Fruit fly (Drosophila melanogaster) whole organism, embryonic: ENCODE data around the gene Art8.

Experiments used
- ATbp ChIP-seq: fragments of 200-800 bp; sonication (Bioruptor generic); optimal IDR thresholded peaks from 2 replicates; lab custom pipeline; 2017; ENCODE audit warnings: missing biosample characterization, mild to moderate bottlenecking, missing genetic modification characterization, missing genetic modification reagents
- C15 ChIP-seq: fragments of 200-800 bp; sonication (Bioruptor generic); IDR thresholded peaks from 3 replicates; pipeline ENCODE4 v1.3.6; 2022; ENCODE audit warnings: missing biosample characterization, missing genetic modification characterization
- CG12769 ChIP-seq: fragments of 200-800 bp; sonication (Bioruptor generic); optimal IDR thresholded peaks from 2 replicates; lab custom pipeline; 2019; ENCODE audit warnings: missing biosample characterization, mild to moderate bottlenecking, missing genetic modification characterization, moderate library complexity
- CG13624 ChIP-seq: fragments of 200-800 bp; sonication (Bioruptor generic); optimal IDR thresholded peaks from 2 replicates; lab custom pipeline; 2016; ENCODE audit warnings: missing biosample characterization, missing genetic modification characterization
- CG15696 ChIP-seq: fragments of 200-800 bp; sonication (Bioruptor generic); optimal IDR thresholded peaks from 2 replicates; lab custom pipeline; 2019; ENCODE audit warnings: missing biosample characterization, mild to moderate bottlenecking, missing genetic modification characterization, moderate library complexity
- CG1602 ChIP-seq: fragments of 200-800 bp; sonication (Bioruptor generic); optimal IDR thresholded peaks from 3 replicates; lab custom pipeline; 2016; ENCODE audit warnings: missing biosample characterization, missing genetic modification characterization
- CG1792 ChIP-seq: fragments of 200-800 bp; sonication (Bioruptor generic); optimal IDR thresholded peaks from 2 replicates; lab custom pipeline; 2016; ENCODE audit warnings: missing biosample characterization, missing genetic modification characterization
- CG31224 ChIP-seq: fragments of 200-800 bp; sonication (Bioruptor generic); IDR thresholded peaks from 2 replicates; pipeline ENCODE4 v1.3.6; 2022; ENCODE audit warnings: missing biosample characterization, missing genetic modification characterization
- CG3163 ChIP-seq: fragments of 200-800 bp; sonication (Bioruptor generic); optimal IDR thresholded peaks from 3 replicates; lab custom pipeline; 2016; ENCODE audit warnings: missing biosample characterization, missing genetic modification characterization
- CG33557 ChIP-seq: fragments of 200-800 bp; sonication (Bioruptor generic); optimal IDR thresholded peaks from 2 replicates; lab custom pipeline; 2019; ENCODE audit warnings: missing biosample characterization, mild to moderate bottlenecking, missing genetic modification characterization, moderate library complexity
- CG6683 ChIP-seq: fragments of 200-800 bp; sonication (Bioruptor generic); optimal IDR thresholded peaks from 2 replicates; lab custom pipeline; 2017; ENCODE audit warnings: missing biosample characterization, mild to moderate bottlenecking, missing genetic modification characterization, missing genetic modification reagents
- CG6765 ChIP-seq: fragments of 200-800 bp; sonication (Bioruptor generic); optimal IDR thresholded peaks from 3 replicates; lab custom pipeline; 2017; ENCODE audit warnings: missing biosample characterization, mild to moderate bottlenecking, missing genetic modification characterization
- CG8290 ChIP-seq, 3 experiments: fragments of 200-800 bp; sonication (Bioruptor generic); optimal IDR thresholded peaks; 2 replicates each; lab custom pipeline; 2016 to 2019; ENCODE audit warnings: missing biosample characterization in 3 of 3, missing genetic modification characterization in 3 of 3, mild to moderate bottlenecking in 2 of 3, moderate library complexity in 1 of 3
- CG8359 ChIP-seq: fragments of 200-800 bp; sonication (Bioruptor generic); optimal IDR thresholded peaks from 2 replicates; lab custom pipeline; 2017; ENCODE audit warnings: missing biosample characterization, mild to moderate bottlenecking, missing genetic modification characterization, borderline replicate concordance
- CG9797 ChIP-seq: fragments of 200-800 bp; sonication (Bioruptor generic); optimal IDR thresholded peaks from 3 replicates; lab custom pipeline; 2018; ENCODE audit warnings: missing biosample characterization, mild to moderate bottlenecking, missing genetic modification characterization
- CoRest ChIP-seq: fragments of 200-800 bp; sonication (Bioruptor generic); optimal IDR thresholded peaks from 3 replicates; lab custom pipeline; 2018; ENCODE audit warnings: missing biosample characterization, mild to moderate bottlenecking, missing genetic modification characterization, moderate library complexity
- D19B ChIP-seq: fragments of 200-800 bp; sonication (Bioruptor generic); optimal IDR thresholded peaks from 2 replicates; lab custom pipeline; 2017; ENCODE audit warnings: missing biosample characterization, mild to moderate bottlenecking, missing genetic modification characterization
- Dip3 ChIP-seq: fragments of 200-800 bp; sonication (Bioruptor generic); optimal IDR thresholded peaks from 3 replicates; lab custom pipeline; 2016; ENCODE audit warnings: missing biosample characterization, missing genetic modification characterization
- Dll ChIP-seq: fragments of 200-800 bp; sonication (Bioruptor generic); IDR thresholded peaks from 4 replicates; pipeline ENCODE4 v1.3.6; 2022; ENCODE audit warnings: missing biosample characterization, missing genetic modification characterization; ENCODE audit not compliant: partially characterized antibody
- Drgx ChIP-seq: fragments of 200-800 bp; sonication (Bioruptor generic); IDR thresholded peaks from 2 replicates; pipeline ENCODE4 v1.3.6; 2022; ENCODE audit warnings: missing biosample characterization, missing genetic modification characterization
- Elba2 ChIP-seq: fragments of 200-800 bp; sonication (Bioruptor generic); optimal IDR thresholded peaks from 3 replicates; lab custom pipeline; 2016; ENCODE audit warnings: missing biosample characterization, missing genetic modification characterization
- GATAe ChIP-seq: fragments of 200-800 bp; sonication (Bioruptor generic); conservative IDR thresholded peaks from 2 replicates; pipeline ENCODE4 v1.3.6; 2022; ENCODE audit warnings: missing biosample characterization, missing genetic modification characterization
- Hr78 ChIP-seq, 2 experiments: fragments of 200-800 bp in 1 of 2; fragments of >200 bp in 1 of 2; sonication (Bioruptor generic) in 1 of 2; optimal IDR thresholded peaks; 2 replicates each; lab custom pipeline; 2017 to 2019; ENCODE audit warnings: missing biosample characterization in 2 of 2, missing genetic modification characterization in 2 of 2, mild to moderate bottlenecking in 1 of 2, moderate library complexity in 1 of 2
- Jarid2 ChIP-seq: fragments of 200-800 bp; sonication (Bioruptor generic); optimal IDR thresholded peaks from 3 replicates; lab custom pipeline; 2017; ENCODE audit warnings: mild to moderate bottlenecking, missing biosample characterization, missing genetic modification reagents, missing genetic modification characterization
- Kr ChIP-seq: fragments of 200-800 bp; sonication (Bioruptor generic); optimal IDR thresholded peaks from 2 replicates; lab custom pipeline; 2017; ENCODE audit warnings: missing biosample characterization, mild to moderate bottlenecking, missing genetic modification characterization
- Mad ChIP-seq: fragments of 200-800 bp; sonication (Bioruptor generic); optimal IDR thresholded peaks from 2 replicates; lab custom pipeline; 2016; ENCODE audit warnings: missing biosample characterization, missing genetic modification characterization
- NC2α ChIP-seq: fragments of 200-800 bp; sonication (Bioruptor generic); optimal IDR thresholded peaks from 2 replicates; lab custom pipeline; 2016; ENCODE audit warnings: missing biosample characterization, missing genetic modification characterization
- Nf-YC ChIP-seq: fragments of 200-800 bp; optimal IDR thresholded peaks from 3 replicates; lab custom pipeline; 2019; ENCODE audit warnings: missing biosample characterization, mild to moderate bottlenecking, missing genetic modification characterization, moderate library complexity
- NfI ChIP-seq: fragments of 200-800 bp; sonication (Bioruptor generic); optimal IDR thresholded peaks from 3 replicates; lab custom pipeline; 2018; ENCODE audit warnings: missing biosample characterization, mild to moderate bottlenecking, missing genetic modification characterization, moderate library complexity
- Stat92E ChIP-seq, 3 experiments: fragments of >200 bp in 2 of 3; fragments of 200-800 bp in 1 of 3; sonication (Bioruptor generic) in 1 of 3; optimal IDR thresholded peaks; 2 replicates each; lab custom pipeline; 2017 to 2019; ENCODE audit warnings: missing biosample characterization in 3 of 3, missing genetic modification characterization in 3 of 3, mild to moderate bottlenecking in 1 of 3, moderate library complexity in 1 of 3
- Usf ChIP-seq: fragments of 200-800 bp; sonication (Bioruptor generic); optimal IDR thresholded peaks from 2 replicates; lab custom pipeline; 2017; ENCODE audit warnings: missing genotype, missing biosample characterization, missing genetic modification characterization
- Xrp1 ChIP-seq: fragments of 200-800 bp; sonication (Bioruptor generic); IDR thresholded peaks from 2 replicates; pipeline ENCODE4 v1.3.6; 2022; ENCODE audit warnings: missing biosample characterization, missing genetic modification characterization
- ab ChIP-seq: fragments of 200-800 bp; sonication (Bioruptor generic); optimal IDR thresholded peaks from 2 replicates; lab custom pipeline; 2016; ENCODE audit warnings: missing biosample characterization, missing genetic modification characterization
- az2 ChIP-seq: fragments of 200-800 bp; sonication (Bioruptor generic); optimal IDR thresholded peaks from 3 replicates; lab custom pipeline; 2016; ENCODE audit warnings: missing biosample characterization, missing genetic modification characterization
- caup ChIP-seq: fragments of 200-800 bp; sonication (Bioruptor generic); optimal IDR thresholded peaks from 3 replicates; lab custom pipeline; 2017; ENCODE audit warnings: missing biosample characterization, mild to moderate bottlenecking, missing genetic modification characterization, moderate library complexity; ENCODE audit not compliant: severe bottlenecking
- croc ChIP-seq: fragments of 200-800 bp; sonication (Bioruptor generic); conservative IDR thresholded peaks from 3 replicates; pipeline ENCODE4 v1.3.6; 2022; ENCODE audit warnings: missing biosample characterization, missing genetic modification characterization
- ems ChIP-seq: fragments of 200-800 bp; sonication (Bioruptor generic); optimal IDR thresholded peaks from 3 replicates; lab custom pipeline; 2016; ENCODE audit warnings: missing biosample characterization, missing genetic modification characterization
- gt ChIP-seq: fragments of 200-800 bp; sonication (Bioruptor generic); IDR thresholded peaks from 2 replicates; pipeline ENCODE4 v1.3.6; 2022; ENCODE audit warnings: missing biosample characterization, missing genetic modification characterization
- jigr1 ChIP-seq: fragments of 200-800 bp; sonication (Bioruptor generic); IDR thresholded peaks from 3 replicates; pipeline ENCODE4 v1.3.6; 2022; ENCODE audit warnings: missing biosample characterization, missing genetic modification characterization
- knrl ChIP-seq: fragments of 200-800 bp; sonication (Bioruptor generic); IDR thresholded peaks from 3 replicates; pipeline ENCODE4 v1.3.6; 2022; ENCODE audit warnings: missing biosample characterization, missing genetic modification characterization; ENCODE audit not compliant: partially characterized antibody
- salm ChIP-seq: fragments of 200-800 bp; sonication (Bioruptor generic); optimal IDR thresholded peaks from 2 replicates; lab custom pipeline; 2018; ENCODE audit warnings: missing biosample characterization, mild to moderate bottlenecking, missing genetic modification characterization
- sens-2 ChIP-seq: fragments of 200-800 bp; sonication (Bioruptor generic); IDR thresholded peaks from 2 replicates; pipeline ENCODE4 v1.3.6; 2022; ENCODE audit warnings: missing biosample characterization, missing genetic modification characterization
- slbo ChIP-seq: fragments of 200-800 bp; sonication (Bioruptor generic); IDR thresholded peaks from 2 replicates; pipeline ENCODE4 v1.3.6; 2022; ENCODE audit warnings: missing biosample characterization, missing genetic modification characterization
- sug ChIP-seq: fragments of 200-800 bp; optimal IDR thresholded peaks from 2 replicates; lab custom pipeline; 2019; ENCODE audit warnings: missing biosample characterization, mild to moderate bottlenecking, missing genetic modification characterization, moderate library complexity
- ttk ChIP-seq: fragments of 200-800 bp; sonication (Bioruptor generic); IDR thresholded peaks from 2 replicates; pipeline ENCODE4 v2.1.2; 2022; ENCODE audit warnings: missing biosample characterization, missing genetic modification characterization
- tup ChIP-seq: fragments of 200-800 bp; sonication (Bioruptor generic); optimal IDR thresholded peaks from 2 replicates; lab custom pipeline; 2016; ENCODE audit warnings: missing biosample characterization, mild to moderate bottlenecking, missing genetic modification characterization, moderate library complexity
- unpg ChIP-seq: fragments of 200-800 bp; sonication (Bioruptor generic); optimal IDR thresholded peaks from 3 replicates; lab custom pipeline; 2018; ENCODE audit warnings: missing biosample characterization, mild to moderate bottlenecking, missing genetic modification characterization, moderate library complexity
- z ChIP-seq: fragments of 200-800 bp; sonication (Bioruptor generic); IDR thresholded peaks from 3 replicates; pipeline ENCODE4 v1.3.6; 2022; ENCODE audit warnings: missing biosample characterization, missing genetic modification characterization
- zen ChIP-seq: fragments of 200-800 bp; sonication (Bioruptor generic); optimal IDR thresholded peaks from 3 replicates; lab custom pipeline; 2018; ENCODE audit warnings: missing biosample characterization, mild to moderate bottlenecking, missing genetic modification characterization, moderate library complexity
- zfh1 ChIP-seq: fragments of 200-800 bp; sonication (Bioruptor generic); IDR thresholded peaks from 3 replicates; pipeline ENCODE4 v1.3.6; 2022; ENCODE audit warnings: missing biosample characterization, missing genetic modification characterization

Gene Art8

dm6 chr2L:11038918-11039317 lies 28.0 kb upstream of the Art8 start (continued):
- TF ChIP-seq CG3163 (no peak), ems (GFP tag; lab: Kevin White, UChicago) (no peak), jigr1 (GFP tag; lab: Robert Waterston, UW) (no peak), GATAe (peak; percentile 27; the same call in 1 of the 2 replicates), slbo (no peak), Kr (no peak), Mad (GFP tag; lab: Kevin White, UChicago) (no peak), D19B (GFP tag; lab: Kevin White, UChicago) (no peak), knrl (GFP tag; lab: Robert Waterston, UW) (no peak), CG6765 (GFP tag; lab: Kevin White, UChicago) (no peak), Elba2 (no peak), CG13624 (GFP tag; lab: Kevin White, UChicago) (no peak), z (no peak), CG6683 (GFP tag; lab: Kevin White, UChicago) (no peak), NC2α (GFP tag; lab: Kevin White, UChicago) (no peak), ab (GFP tag; lab: Kevin White, UChicago) (no peak), Dll (GFP tag; lab: Robert Waterston, UW) (no peak), croc (GFP tag; lab: Robert Waterston, UW) (no peak), Stat92E (GFP tag; optimal IDR thresholded peaks at IDR 0.05; lab: Kevin White, UChicago) (no peak), CG15696 (tag; lab: Kevin White, UChicago) (peak; percentile 2), CG8359 (GFP tag; lab: Kevin White, UChicago) (no peak), CG31224 (GFP tag; lab: Robert Waterston, UW) (0 out of 2 replicates have a peak, but pooled peaks have one; percentile 8), C15 (GFP tag; lab: Robert Waterston, UW) (no peak), Hr78 (GFP tag; optimal IDR thresholded peaks at IDR 0.05; lab: Kevin White, UChicago) (peak in 1 of 2 experiments; percentile 77), Usf (GFP tag; lab: Kevin White, UChicago) (no peak), sens-2 (GFP tag; lab: Robert Waterston, UW) (no peak), CG8290 (GFP tag; optimal IDR thresholded peaks at IDR 0.05; lab: Kevin White, UChicago) (no peak), CG8290 (tag; optimal IDR thresholded peaks at IDR 0.05; lab: Kevin White, UChicago) (no peak), CG1602 (GFP tag; lab: Kevin White, UChicago) (no peak), CG9797 (GFP tag; lab: Kevin White, UChicago) (no peak), sug (tag; lab: Kevin White, UChicago) (peak; percentile 21), az2 (GFP tag; lab: Kevin White, UChicago) (no peak), Nf-YC (no peak), salm (tag; lab: Kevin White, UChicago) (peak; percentile 12), zfh1 (GFP tag; lab: Robert Waterston, UW) (0 out of 3 replicates have a peak, but pooled peaks have one; percentile 17), Dip3 (GFP tag; lab: Kevin White, UChicago) (no peak), Drgx (no peak), CoRest (tag; lab: Kevin White, UChicago) (no peak), CG33557 (peak; percentile 48), gt (GFP tag; lab: Robert Waterston, UW) (no peak), unpg (GFP tag; lab: Kevin White, UChicago) (no peak), CG1792 (GFP tag; lab: Kevin White, UChicago) (no peak), ATbp (GFP tag; lab: Kevin White, UChicago) (peak; percentile 40), zen (tag; lab: Kevin White, UChicago) (no peak), Xrp1 (GFP tag; lab: Robert Waterston, UW) (no peak), caup (GFP tag; lab: Kevin White, UChicago) (no peak), tup (no peak), Jarid2 (GFP tag; lab: Kevin White, UChicago) (no peak), CG12769 (tag; lab: Kevin White, UChicago) (peak; percentile 78), ttk (no peak), NfI (GFP tag; lab: Kevin White, UChicago) (no peak)
